Worm (Caenorhabditis elegans) whole organism, young adult: Measurements from ENCODE around the gene sdz-1.

ENCODE experiments used
- B0261.1 ChIP-seq: sonication (generic microtip); optimal IDR thresholded peaks from 2 replicates; lab custom pipeline; 2016; ENCODE audit warnings: mild to moderate bottlenecking, missing genetic modification characterization, moderate library complexity, missing compliant biosample characterization
- C06A6.2 ChIP-seq: fragments of 200-800 bp; sonication (Bioruptor generic); conservative IDR thresholded peaks from 2 replicates; pipeline ENCODE4 v1.3.6; 2022; ENCODE audit warnings: missing genetic modification characterization, missing compliant biosample characterization
- F22D6.2 ChIP-seq: sonication (generic microtip); optimal IDR thresholded peaks from 2 replicates; lab custom pipeline; 2016; ENCODE audit warnings: mild to moderate bottlenecking, missing genetic modification characterization, missing compliant biosample characterization
- F33H1.4 ChIP-seq: fragments of 200-800 bp; sonication (Bioruptor generic); IDR thresholded peaks from 2 replicates; pipeline ENCODE4 v1.3.6; 2022; ENCODE audit warnings: missing genetic modification reagents, missing genetic modification characterization, missing compliant biosample characterization
- F57A8.1 ChIP-seq: fragments of 200-800 bp; sonication (Bioruptor generic); optimal IDR thresholded peaks from 2 replicates; lab custom pipeline; 2018; ENCODE audit warnings: mild to moderate bottlenecking, missing genetic modification characterization, moderate library complexity, missing compliant biosample characterization
- F57C9.4 ChIP-seq: sonication (generic microtip); optimal IDR thresholded peaks from 2 replicates; lab custom pipeline; 2017; ENCODE audit warnings: mild to moderate bottlenecking, missing genetic modification characterization, missing compliant biosample characterization
- K11D2.4 ChIP-seq: fragments of 200-800 bp; sonication (Bioruptor generic); IDR thresholded peaks from 2 replicates; pipeline ENCODE4 v1.3.6; 2022; ENCODE audit warnings: missing genetic modification reagents, missing genetic modification characterization, missing compliant biosample characterization
- Y53F4B.3 ChIP-seq: fragments of 200-800 bp; sonication (Bioruptor generic); IDR thresholded peaks from 2 replicates; pipeline ENCODE4 v1.3.6; 2022; ENCODE audit warnings: missing genetic modification reagents, missing genetic modification characterization, missing compliant biosample characterization
- Y95B8A.8 ChIP-seq: fragments of 200-800 bp; sonication (Bioruptor generic); IDR thresholded peaks from 2 replicates; pipeline ENCODE4 v1.3.6; 2022; ENCODE audit warnings: missing genetic modification reagents, missing genetic modification characterization, missing compliant biosample characterization
- ZK185.1 ChIP-seq: sonication (generic microtip); optimal IDR thresholded peaks from 2 replicates; lab custom pipeline; 2016; ENCODE audit warnings: mild to moderate bottlenecking, missing genetic modification characterization, missing compliant biosample characterization; ENCODE audit not compliant: poor library complexity, severe bottlenecking
- ama-1 ChIP-seq, 3 experiments: fragments of 150-350 bp in 1 of 3; sonication (generic microtip) in 2 of 3; optimal IDR thresholded peaks; 2 replicates each; lab custom pipeline; 2014 to 2018; ENCODE audit warnings: missing biosample characterization in 2 of 3, missing genetic modification characterization in 2 of 3, missing genetic modification reagents in 2 of 3
- aptf-3 ChIP-seq: fragments of 200-800 bp; sonication (Bioruptor generic); IDR thresholded peaks from 2 replicates; pipeline ENCODE4 v1.3.6; 2022; ENCODE audit warnings: missing genetic modification characterization, missing compliant biosample characterization
- bed-1 ChIP-seq: fragments of 200-800 bp; sonication (Bioruptor generic); IDR thresholded peaks from 2 replicates; pipeline ENCODE4 v1.3.6; 2022; ENCODE audit warnings: missing genetic modification reagents, missing genetic modification characterization, missing compliant biosample characterization
- bed-2 ChIP-seq: fragments of 200-800 bp; sonication (Bioruptor generic); IDR thresholded peaks from 2 replicates; pipeline ENCODE4 v1.3.6; 2022; ENCODE audit warnings: missing genetic modification reagents, missing genetic modification characterization, missing compliant biosample characterization
- cebp-1 ChIP-seq, 2 experiments: fragments of 200-800 bp in 1 of 2; sonication (Bioruptor generic) in 1 of 2; sonication (generic microtip) in 1 of 2; IDR thresholded peaks in 1 of 2; optimal IDR thresholded peaks in 1 of 2; 2 replicates each; pipeline versions ENCODE4 v1.3.6 to Lab custom; 2017 to 2022; ENCODE audit warnings: missing compliant biosample characterization in 2 of 2, missing genetic modification characterization in 2 of 2, mild to moderate bottlenecking in 1 of 2, missing genetic modification reagents in 1 of 2, moderate library complexity in 1 of 2
- ceh-100 ChIP-seq: fragments of 200-800 bp; sonication (Bioruptor generic); IDR thresholded peaks from 2 replicates; pipeline ENCODE4 v1.3.6; 2022; ENCODE audit warnings: missing genetic modification reagents, missing genetic modification characterization, missing compliant biosample characterization
- ceh-27 ChIP-seq: fragments of 200-800 bp; sonication (Bioruptor generic); optimal IDR thresholded peaks from 2 replicates; lab custom pipeline; 2018; ENCODE audit warnings: mild to moderate bottlenecking, missing genetic modification characterization, moderate library complexity, missing compliant biosample characterization
- dpl-1 ChIP-seq: fragments of 150-350 bp; optimal IDR thresholded peaks from 2 replicates; lab custom pipeline; 2014; ENCODE audit warnings: missing biosample characterization, missing genetic modification reagents, missing genetic modification characterization
- efl-1 ChIP-seq: fragments of 150-350 bp; optimal IDR thresholded peaks from 2 replicates; lab custom pipeline; 2014; ENCODE audit warnings: missing biosample characterization, missing genetic modification reagents, missing genetic modification characterization
- egl-44 ChIP-seq: fragments of 200-800 bp; sonication (Bioruptor generic); IDR thresholded peaks from 2 replicates; pipeline ENCODE4 v1.3.6; 2022; ENCODE audit warnings: missing genetic modification reagents, missing genetic modification characterization, missing compliant biosample characterization
- ekl-4 ChIP-seq: fragments of 200-800 bp; sonication (Bioruptor generic); IDR thresholded peaks from 2 replicates; pipeline ENCODE4 v1.3.6; 2022; ENCODE audit warnings: missing genetic modification reagents, missing genetic modification characterization, missing compliant biosample characterization
- hlh-12 ChIP-seq: sonication (generic microtip); optimal IDR thresholded peaks from 2 replicates; lab custom pipeline; 2016; ENCODE audit warnings: missing genetic modification characterization, missing compliant biosample characterization
- hmg-1.2 ChIP-seq: fragments of 200-800 bp; sonication (Bioruptor generic); IDR thresholded peaks from 2 replicates; pipeline ENCODE4 v1.3.6; 2022; ENCODE audit warnings: missing genetic modification reagents, missing genetic modification characterization, missing compliant biosample characterization
- hsf-1 ChIP-seq: fragments of 200-800 bp; sonication (Bioruptor generic); IDR thresholded peaks from 2 replicates; pipeline ENCODE4 v1.3.6; 2022; ENCODE audit warnings: missing genetic modification reagents, missing genetic modification characterization, missing compliant biosample characterization
- lag-1 ChIP-seq: fragments of 200-800 bp; sonication (Bioruptor generic); IDR thresholded peaks from 2 replicates; pipeline ENCODE4 v1.3.6; 2022; ENCODE audit warnings: missing genetic modification reagents, missing genetic modification characterization, missing compliant biosample characterization
- madf-10 ChIP-seq: sonication (generic microtip); optimal IDR thresholded peaks from 2 replicates; lab custom pipeline; 2016; ENCODE audit warnings: mild to moderate bottlenecking, missing genetic modification characterization, missing compliant biosample characterization
- madf-6 ChIP-seq: fragments of 200-800 bp; sonication (Bioruptor generic); IDR thresholded peaks from 2 replicates; pipeline ENCODE4 v1.3.6; 2022; ENCODE audit warnings: missing genetic modification reagents, missing genetic modification characterization, missing compliant biosample characterization
- nhr-179 ChIP-seq: sonication (generic microtip); optimal IDR thresholded peaks from 2 replicates; lab custom pipeline; 2016; ENCODE audit warnings: mild to moderate bottlenecking, missing genetic modification characterization, missing compliant biosample characterization
- pha-4 ChIP-seq: fragments of 150-350 bp; sonication (generic microtip); optimal IDR thresholded peaks from 2 replicates; lab custom pipeline; 2014; ENCODE audit warnings: missing biosample characterization, missing genetic modification reagents, missing genetic modification characterization
- rcor-1 ChIP-seq: fragments of 200-800 bp; sonication (Bioruptor generic); IDR thresholded peaks from 2 replicates; pipeline ENCODE4 v1.3.6; 2022; ENCODE audit warnings: missing genetic modification reagents, missing genetic modification characterization, missing compliant biosample characterization
- sdz-38 ChIP-seq: sonication (generic microtip); optimal IDR thresholded peaks from 2 replicates; lab custom pipeline; 2016; ENCODE audit warnings: missing genotype, missing genetic modification characterization, missing compliant biosample characterization
- snpc-1.1 ChIP-seq: sonication (generic microtip); optimal IDR thresholded peaks from 2 replicates; lab custom pipeline; 2017; ENCODE audit warnings: missing genetic modification characterization, mild to moderate bottlenecking, missing compliant biosample characterization, antibody characterized with exemption, moderate library complexity, missing genotype, missing genetic modification reagents; ENCODE audit not compliant: insufficient read depth
- somi-1 ChIP-seq: fragments of 200-800 bp; sonication (Bioruptor generic); optimal IDR thresholded peaks from 2 replicates; lab custom pipeline; 2018; ENCODE audit warnings: mild to moderate bottlenecking, missing genetic modification characterization, missing compliant biosample characterization
- tbx-9 ChIP-seq: sonication (generic microtip); optimal IDR thresholded peaks from 2 replicates; lab custom pipeline; 2016; ENCODE audit warnings: borderline replicate concordance, missing genetic modification characterization, inconsistent platforms, missing compliant biosample characterization
- xnd-1 ChIP-seq: sonication (generic microtip); optimal IDR thresholded peaks from 2 replicates; lab custom pipeline; 2016; ENCODE audit warnings: missing genotype, missing genetic modification reagents, missing genetic modification characterization, missing compliant biosample characterization
- ztf-18 ChIP-seq: sonication (generic microtip); optimal IDR thresholded peaks from 2 replicates; lab custom pipeline; 2016; ENCODE audit warnings: missing genotype, mild to moderate bottlenecking, missing genetic modification characterization, missing compliant biosample characterization
- ztf-22 ChIP-seq: fragments of 200-800 bp; sonication (Bioruptor generic); optimal IDR thresholded peaks from 2 replicates; lab custom pipeline; 2018; ENCODE audit warnings: mild to moderate bottlenecking, missing genetic modification characterization, moderate library complexity, missing compliant biosample characterization
- ztf-25 ChIP-seq: fragments of 200-800 bp; sonication (Bioruptor generic); IDR thresholded peaks from 2 replicates; pipeline ENCODE4 v1.3.6; 2022; ENCODE audit warnings: missing genetic modification reagents, missing genetic modification characterization, missing compliant biosample characterization
- ztf-3 ChIP-seq: fragments of 200-800 bp; sonication (Bioruptor generic); optimal IDR thresholded peaks from 2 replicates; lab custom pipeline; 2018; ENCODE audit warnings: mild to moderate bottlenecking, missing genetic modification characterization, missing compliant biosample characterization
- ztf-6 ChIP-seq: fragments of 200-800 bp; sonication (Bioruptor generic); IDR thresholded peaks from 2 replicates; pipeline ENCODE4 v1.3.6; 2022; ENCODE audit warnings: missing genetic modification reagents, missing genetic modification characterization, missing compliant biosample characterization

Gene sdz-1

DNA sequence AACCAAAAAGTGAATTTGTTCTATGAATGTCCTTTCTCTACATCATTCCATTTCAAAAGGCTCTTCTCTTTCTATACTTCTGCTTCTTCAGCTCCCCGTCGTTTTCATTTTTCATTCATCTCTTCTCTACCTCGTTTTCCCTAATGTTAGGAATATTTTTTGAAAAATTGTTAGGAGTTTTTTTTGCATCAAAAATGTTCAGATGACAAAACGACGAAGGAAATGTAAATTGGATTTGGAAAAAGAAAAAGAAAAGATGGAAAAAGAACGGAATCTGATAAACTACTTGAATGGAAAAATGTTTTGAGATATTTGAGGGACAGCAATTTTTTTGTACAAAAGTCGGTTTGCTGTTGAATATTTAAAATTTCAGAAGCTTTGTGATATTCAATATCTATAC lies 44.6 kb upstream of the sdz-1 start:
- TF ChIP-seq madf-6 (GFP tag; lab: Robert Waterston, UW), result no peak
- TF ChIP-seq cebp-1 (GFP tag; IDR thresholded peaks at IDR 0.05; lab: Robert Waterston, UW), result no peak
- TF ChIP-seq cebp-1 (tag; optimal IDR thresholded peaks at IDR 0.05; lab: Kevin White, UChicago), result no peak
- no peak for TF ChIP-seq hmg-1.2 (GFP tag; lab: Robert Waterston, UW)

DNA sequence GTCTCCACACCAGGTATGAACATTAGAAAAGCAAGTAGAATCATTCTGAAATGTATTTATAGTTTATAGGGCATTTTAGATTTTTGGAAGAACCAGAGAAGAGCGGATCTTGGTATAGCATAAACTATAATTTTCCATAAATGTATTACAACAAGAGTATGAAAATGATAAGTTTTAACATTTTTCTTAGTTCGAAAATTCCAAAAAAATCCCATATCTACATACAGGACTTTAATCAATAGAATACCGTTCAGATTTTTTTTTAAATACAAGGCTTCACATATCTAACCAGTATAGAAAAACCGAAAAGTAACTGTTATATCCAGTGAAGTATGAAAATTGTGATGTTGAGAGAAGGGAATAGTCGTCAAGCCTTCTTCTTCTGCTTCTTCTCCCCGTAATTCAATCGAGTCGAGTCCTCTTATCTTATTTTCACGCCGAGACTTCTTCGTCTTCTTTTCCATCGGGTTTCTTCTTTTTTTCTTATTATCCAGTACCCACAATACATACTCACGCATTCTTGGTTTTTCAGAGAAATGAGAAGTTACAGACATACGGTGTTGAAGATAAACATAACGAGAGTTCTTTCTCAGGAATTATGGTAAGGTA lies 43.8 kb upstream of the sdz-1 start, which contains the start of gene ZK370.6:
TSS of gene ZK370.6 (minus strand) at position 51 of the 609 bp plus-strand sequence.
- no peak for TF ChIP-seq B0261.1 (tag; lab: Kevin White, UChicago)
- TF ChIP-seq F22D6.2 (tag; lab: Kevin White, UChicago), result no peak
- TF ChIP-seq bed-1, result no peak
- TF ChIP-seq nhr-179 (tag; lab: Kevin White, UChicago), result no peak
- TF ChIP-seq ceh-27 (GFP tag; lab: Kevin White, UChicago), result no peak
- no peak for TF ChIP-seq ama-1 (optimal IDR thresholded peaks at IDR 0.05; lab: Kevin White, UChicago)
- TF ChIP-seq ama-1 (GFP tag; optimal IDR thresholded peaks at IDR 0.05; lab: Kevin White, UChicago), result no peak
- no peak for TF ChIP-seq F33H1.4 (GFP tag; lab: Robert Waterston, UW)
- TF ChIP-seq ZK185.1 (tag; lab: Kevin White, UChicago), result no peak
- no peak for TF ChIP-seq bed-2 (GFP tag; lab: Robert Waterston, UW)
- TF ChIP-seq F57A8.1 (GFP tag; lab: Kevin White, UChicago), result no peak

ce11 chrIII:8742584-8742983 lies 42.4 kb upstream of the sdz-1 start:
- TF ChIP-seq K11D2.4 (GFP tag; lab: Robert Waterston, UW) (no peak), ztf-25 (GFP tag; lab: Robert Waterston, UW) (no peak), Y53F4B.3 (GFP tag; lab: Robert Waterston, UW) (no peak), ekl-4 (no peak), hsf-1 (GFP tag; lab: Robert Waterston, UW) (no peak), somi-1 (no peak), ceh-100 (no peak)
- TF ChIP-seq, all 124 proteins: peak for 0

- TF ChIP-seq egl-44 (GFP tag; lab: Robert Waterston, UW), result no peak
- no peak for TF ChIP-seq ztf-22 (GFP tag; lab: Kevin White, UChicago)
- TF ChIP-seq ceh-27 (GFP tag; lab: Kevin White, UChicago), result no peak
- no peak for TF ChIP-seq dpl-1 (GFP tag; lab: Kevin White, UChicago)
- no peak for TF ChIP-seq madf-10 (tag; lab: Kevin White, UChicago)
- TF ChIP-seq B0261.1 (tag; lab: Kevin White, UChicago), result no peak
- no peak for TF ChIP-seq ztf-18 (tag; lab: Kevin White, UChicago)
- no peak for TF ChIP-seq lag-1 (GFP tag; lab: Robert Waterston, UW)
- no peak for TF ChIP-seq pha-4 (tag; lab: Kevin White, UChicago)
- TF ChIP-seq ceh-100, result no peak
- TF ChIP-seq efl-1, result no peak
- no peak for TF ChIP-seq ztf-3 (GFP tag; lab: Kevin White, UChicago)
- TF ChIP-seq sdz-38 (tag; lab: Kevin White, UChicago), result no peak
- TF ChIP-seq, all 124 proteins: peak for 0
These were observed 41.8 kb upstream of the sdz-1 start for ce11 chrIII:8741955-8742354.

DNA sequence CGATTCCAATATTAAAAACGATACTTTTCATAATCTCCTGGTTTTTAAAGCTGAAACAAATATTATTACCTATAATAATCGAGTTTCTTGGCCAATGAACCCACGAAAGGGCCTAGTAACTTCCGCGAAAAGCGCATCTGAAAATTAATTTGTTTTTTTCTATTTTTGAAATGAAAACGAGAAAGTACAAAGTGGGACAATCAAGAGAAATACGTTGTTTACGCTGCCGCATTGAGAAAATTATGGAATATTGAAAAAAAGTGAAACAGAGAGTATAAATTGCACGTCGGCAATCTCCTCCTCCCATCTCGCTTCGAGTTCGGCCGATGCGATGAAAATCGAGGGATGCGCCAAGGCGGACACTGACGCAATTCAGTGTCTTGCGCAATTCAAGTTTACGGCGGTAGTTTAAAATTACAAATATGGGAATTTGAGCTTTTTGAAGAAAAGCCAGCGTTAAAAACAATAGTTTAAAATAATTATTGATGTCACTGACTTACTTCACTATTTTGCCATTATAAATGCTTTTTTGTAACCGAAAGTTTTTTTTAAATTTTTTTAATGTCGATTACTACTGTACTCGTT lies 41.2 kb upstream of the sdz-1 start, which contains the start of gene pdhk-2:
TSS of gene pdhk-2 (minus strand) at position 137 of the 585 bp plus-strand sequence.
- TF ChIP-seq snpc-1.1 (tag; lab: Kevin White, UChicago), result no peak
- no peak for TF ChIP-seq tbx-9 (tag; lab: Kevin White, UChicago)
- TF ChIP-seq somi-1, result peak; percentile 82
- 0 out of 2 replicates have a peak, but pooled peaks have one; percentile 67 for TF ChIP-seq Y95B8A.8 (GFP tag; lab: Robert Waterston, UW)
- TF ChIP-seq ceh-27 (GFP tag; lab: Kevin White, UChicago), result peak; percentile 91
- peak; percentile 71; the same call in 1 of the 2 replicates for TF ChIP-seq C06A6.2 (GFP tag; lab: Robert Waterston, UW)
- TF ChIP-seq xnd-1 (tag; lab: Kevin White, UChicago), result peak; percentile 76
- no peak for TF ChIP-seq aptf-3 (GFP tag; lab: Robert Waterston, UW)
- TF ChIP-seq madf-10 (tag; lab: Kevin White, UChicago), result peak; percentile 70
- no peak for TF ChIP-seq ztf-6 (GFP tag; lab: Robert Waterston, UW)
- no peak for TF ChIP-seq hlh-12
- TF ChIP-seq rcor-1, result peak; percentile 91
- TF ChIP-seq F57C9.4 (tag; lab: Kevin White, UChicago), result no peak
